Worm (Caenorhabditis elegans) whole organism, early embryonic: ENCODE results near the gene T09A5.15.

Experiments used
- B0310.2 ChIP-seq: sonication (generic microtip); optimal IDR thresholded peaks from 2 replicates; lab custom pipeline; 2016; ENCODE audit warnings: mild to moderate bottlenecking, missing genetic modification characterization, missing compliant biosample characterization
- F13C5.2 ChIP-seq: sonication (generic microtip); optimal IDR thresholded peaks from 2 replicates; lab custom pipeline; 2017; ENCODE audit warnings: mild to moderate bottlenecking, missing genetic modification characterization, inconsistent platforms, missing compliant biosample characterization
- aly-1 ChIP-seq: sonication (generic microtip); optimal IDR thresholded peaks from 2 replicates; lab custom pipeline; 2016; ENCODE audit warnings: missing genetic modification characterization, missing compliant biosample characterization
- ama-1 ChIP-seq: fragments of 150-350 bp; optimal IDR thresholded peaks from 2 replicates; lab custom pipeline; 2014
- ceh-36 ChIP-seq: sonication (generic microtip); optimal IDR thresholded peaks from 2 replicates; lab custom pipeline; 2016; ENCODE audit warnings: missing genetic modification characterization, inconsistent platforms, missing compliant biosample characterization
- ets-7 ChIP-seq: sonication (generic microtip); optimal IDR thresholded peaks from 2 replicates; lab custom pipeline; 2016; ENCODE audit warnings: missing genotype, missing genetic modification characterization, missing compliant biosample characterization
- flt-1 ChIP-seq: fragments of 200-800 bp; sonication (Bioruptor generic); IDR thresholded peaks from 2 replicates; pipeline ENCODE4 v1.3.6; 2022; ENCODE audit warnings: missing genetic modification characterization, missing compliant biosample characterization
- hmg-4 ChIP-seq: fragments of 200-800 bp; sonication (Bioruptor generic); optimal IDR thresholded peaks from 2 replicates; lab custom pipeline; 2018; ENCODE audit warnings: mild to moderate bottlenecking, missing genetic modification characterization, missing compliant biosample characterization
- hnd-1 ChIP-seq: sonication (generic microtip); optimal IDR thresholded peaks from 2 replicates; lab custom pipeline; 2016; ENCODE audit warnings: missing genetic modification characterization, missing compliant biosample characterization
- scrt-1 ChIP-seq: fragments of 200-800 bp; sonication (Bioruptor generic); IDR thresholded peaks from 2 replicates; pipeline ENCODE4 v1.3.6; 2022; ENCODE audit warnings: missing genetic modification characterization, missing compliant biosample characterization
- sea-1 ChIP-seq: fragments of 200-800 bp; sonication (Bioruptor generic); conservative IDR thresholded peaks from 2 replicates; pipeline ENCODE4 v1.3.6; 2022; ENCODE audit warnings: missing genetic modification characterization, missing compliant biosample characterization
- tbx-11 ChIP-seq: fragments of 200-800 bp; sonication (Bioruptor generic); IDR thresholded peaks from 2 replicates; pipeline ENCODE4 v1.3.6; 2022; ENCODE audit warnings: missing genetic modification characterization, missing compliant biosample characterization
- tra-4 ChIP-seq: sonication (generic microtip); optimal IDR thresholded peaks from 2 replicates; lab custom pipeline; 2017; ENCODE audit warnings: missing genetic modification characterization, missing compliant biosample characterization

DNA sequence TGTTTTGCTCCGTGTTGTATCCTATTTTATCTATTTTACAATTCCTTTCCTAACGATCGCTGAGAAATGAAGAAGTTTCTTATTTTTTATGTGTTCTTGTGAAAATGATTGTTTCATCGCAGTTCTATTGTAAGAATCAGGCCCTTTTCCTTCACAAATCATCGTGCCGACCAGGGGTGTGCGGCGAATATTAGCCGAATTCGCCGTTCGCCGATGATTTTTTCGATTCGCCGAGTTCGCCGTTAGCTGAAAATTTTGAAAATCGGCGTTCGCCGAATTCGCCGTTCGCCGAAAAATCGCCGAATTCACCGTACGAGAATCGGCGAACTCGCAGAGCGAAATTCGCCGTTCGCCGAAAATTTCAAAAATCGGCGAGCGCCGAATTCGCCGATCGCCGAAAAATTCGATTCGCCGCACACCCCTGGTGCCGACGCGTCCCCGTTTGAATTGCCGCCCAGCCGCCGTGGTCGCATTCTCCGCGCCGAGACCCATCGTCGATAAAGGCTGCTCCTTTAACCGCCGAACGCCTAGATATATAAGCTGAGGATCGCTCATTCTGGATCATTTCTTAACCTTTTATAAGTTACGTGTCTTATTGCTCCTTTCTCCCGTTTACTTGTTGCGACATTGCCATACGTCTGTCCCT lies 5.8 kb downstream of the T09A5.15 start:
- TF ChIP-seq aly-1 (tag; lab: Kevin White, UChicago) (no peak), sea-1 (GFP tag; lab: Robert Waterston, UW) (no peak), B0310.2 (tag; lab: Kevin White, UChicago) (no peak), ceh-36 (tag; lab: Kevin White, UChicago) (no peak), hnd-1 (tag; lab: Kevin White, UChicago) (no peak), ets-7 (tag; lab: Kevin White, UChicago) (no peak), scrt-1 (GFP tag; lab: Robert Waterston, UW) (no peak), flt-1 (GFP tag; lab: Robert Waterston, UW) (no peak), ama-1 (lab: Kevin White, UChicago) (no peak), tbx-11 (GFP tag; lab: Robert Waterston, UW) (no peak), F13C5.2 (tag; lab: Kevin White, UChicago) (no peak), tra-4 (no peak), hmg-4 (GFP tag; lab: Kevin White, UChicago) (no peak)
